Fruit fly (Drosophila melanogaster): ENCODE measurements around the gene ppk5.

ppk5 gene

dm6 chr3L:21515823-21516715 is 18.4 kb upstream of the ppk5 start, which contains the start of the genes SAK and Cdk12 (continued):
- peak; percentile 88 for TF ChIP-seq Ptx1 (GFP tag; IDR thresholded peaks at IDR 0.05)
- peak; percentile 44 for TF ChIP-seq CG17912 (GFP tag; optimal IDR thresholded peaks at IDR 0.05)
- TF ChIP-seq slp2 (GFP tag; optimal IDR thresholded peaks at IDR 0.05) = peak; percentile 46
- peak; percentile 74; the same call in 2 of the 3 replicates for TF ChIP-seq CG11093 (GFP tag; IDR thresholded peaks at IDR 0.05)
- TF ChIP-seq nmo (GFP tag; optimal IDR thresholded peaks at IDR 0.05) = peak; percentile 90
- peak in 1 of 2 experiments; percentile 33 for TF ChIP-seq crp (GFP tag; optimal IDR thresholded peaks at IDR 0.05)
- peak in 1 of 2 experiments; percentile 57 for TF ChIP-seq chif (GFP tag; optimal IDR thresholded peaks at IDR 0.05)
- TF ChIP-seq bbx (GFP tag; IDR thresholded peaks at IDR 0.05; ENCODE audit: partially characterized antibody) = no peak
- no peak for TF ChIP-seq Nf-YA (GFP tag; IDR thresholded peaks at IDR 0.05)
- no peak for TF ChIP-seq wek (GFP tag; optimal IDR thresholded peaks at IDR 0.05)
- peak; percentile 82 for TF ChIP-seq Vsx1 (GFP tag; optimal IDR thresholded peaks at IDR 0.05)
- TF ChIP-seq MBD-R2 (GFP tag; IDR thresholded peaks at IDR 0.05) = peak; percentile 60
- TF ChIP-seq zfh2 (GFP tag; optimal IDR thresholded peaks at IDR 0.05) = peak; percentile 81
- TF ChIP-seq CG9797 (GFP tag; optimal IDR thresholded peaks at IDR 0.05) = peak; percentile 37
- peak; percentile 83 for TF ChIP-seq Nf-YC (tag; optimal IDR thresholded peaks at IDR 0.05)
- TF ChIP-seq fd96Cb (tag; optimal IDR thresholded peaks at IDR 0.05) = peak; percentile 76
- peak; percentile 77; the same call in 1 of the 2 replicates for TF ChIP-seq Taf1 (GFP tag; IDR thresholded peaks at IDR 0.05)
- TF ChIP-seq vvl (GFP tag; IDR thresholded peaks at IDR 0.05) = peak; percentile 88
- peak; percentile 43 for TF ChIP-seq sd (tag; optimal IDR thresholded peaks at IDR 0.05)
- TF ChIP-seq org-1 (GFP tag; optimal IDR thresholded peaks at IDR 0.05) = peak; percentile 64
- TF ChIP-seq CG8089 (GFP tag; optimal IDR thresholded peaks at IDR 0.05) = peak; percentile 36
- TF ChIP-seq Hr51 (GFP tag; optimal IDR thresholded peaks at IDR 0.05) = peak; percentile 61 to 86
- TF ChIP-seq Tbp (GFP tag; optimal IDR thresholded peaks at IDR 0.05) = no peak
- TF ChIP-seq sr (GFP tag; IDR thresholded peaks at IDR 0.05) = peak; percentile 5; the same call in 1 of the 3 replicates
- peak; percentile 55 for TF ChIP-seq Adf1 (GFP tag; IDR thresholded peaks at IDR 0.05)
- TF ChIP-seq lbe (GFP tag; optimal IDR thresholded peaks at IDR 0.05) = peak; percentile 65
- peak; percentile 37; the same call in 1 of the 2 replicates for TF ChIP-seq unc-4 (GFP tag; IDR thresholded peaks at IDR 0.05; ENCODE audit: partially characterized antibody)
- TF ChIP-seq CG2889 (GFP tag; IDR thresholded peaks at IDR 0.05) = peak; percentile 81; the same call in 2 of the 3 replicates
- TF ChIP-seq pnt (GFP tag; optimal IDR thresholded peaks at IDR 0.05) = peak; percentile 71
- TF ChIP-seq pb (GFP tag; optimal IDR thresholded peaks at IDR 0.05) = peak; percentile 16
- TF ChIP-seq CG4707 (GFP tag; optimal IDR thresholded peaks at IDR 0.05) = no peak
- no peak; the same call in 1 of the 2 replicates for TF ChIP-seq CG10321 (GFP tag; IDR thresholded peaks at IDR 0.05)
- TF ChIP-seq hbn (GFP tag; IDR thresholded peaks at IDR 0.05; ENCODE audit: partially characterized antibody) = no peak
- peak; percentile 92 for TF ChIP-seq grau (tag; optimal IDR thresholded peaks at IDR 0.05)
- peak; percentile 76 to 80 for TF ChIP-seq Pdp1 (GFP tag; optimal IDR thresholded peaks at IDR 0.05)
- peak; percentile 1 for TF ChIP-seq btn (GFP tag; optimal IDR thresholded peaks at IDR 0.05)
- no peak for TF ChIP-seq yki (optimal IDR thresholded peaks at IDR 0.05)
- peak; percentile 38 for TF ChIP-seq CG10431 (GFP tag; optimal IDR thresholded peaks at IDR 0.05)
- peak; percentile 63 for TF ChIP-seq BEAF-32 (GFP tag; optimal IDR thresholded peaks at IDR 0.05)
- TF ChIP-seq amos (GFP tag; IDR thresholded peaks at IDR 0.05; ENCODE audit: partially characterized antibody) = peak; percentile 52
- TF ChIP-seq en (GFP tag; optimal IDR thresholded peaks at IDR 0.05) = no peak
- 0 out of 2 replicates have a peak, but pooled peaks have one; percentile 30 for TF ChIP-seq bowl (GFP tag; IDR thresholded peaks at IDR 0.05)
- TF ChIP-seq CG3407 (GFP tag; optimal IDR thresholded peaks at IDR 0.05) = peak; percentile 73
- peak; percentile 44; the same call in 1 of the 3 replicates for TF ChIP-seq Opbp (GFP tag; IDR thresholded peaks at IDR 0.05; ENCODE audit: partially characterized antibody)
- peak; percentile 17 to 83 for TF ChIP-seq bsh (GFP tag; optimal IDR thresholded peaks at IDR 0.05)
- TF ChIP-seq HLH54F (GFP tag; optimal IDR thresholded peaks at IDR 0.05) = peak; percentile 74
- TF ChIP-seq her (GFP tag; optimal IDR thresholded peaks at IDR 0.05) = no peak

All from whole organism, embryonic.